Fruit fly (Drosophila melanogaster): Measurements from ENCODE around the gene CG34179.

DNA sequence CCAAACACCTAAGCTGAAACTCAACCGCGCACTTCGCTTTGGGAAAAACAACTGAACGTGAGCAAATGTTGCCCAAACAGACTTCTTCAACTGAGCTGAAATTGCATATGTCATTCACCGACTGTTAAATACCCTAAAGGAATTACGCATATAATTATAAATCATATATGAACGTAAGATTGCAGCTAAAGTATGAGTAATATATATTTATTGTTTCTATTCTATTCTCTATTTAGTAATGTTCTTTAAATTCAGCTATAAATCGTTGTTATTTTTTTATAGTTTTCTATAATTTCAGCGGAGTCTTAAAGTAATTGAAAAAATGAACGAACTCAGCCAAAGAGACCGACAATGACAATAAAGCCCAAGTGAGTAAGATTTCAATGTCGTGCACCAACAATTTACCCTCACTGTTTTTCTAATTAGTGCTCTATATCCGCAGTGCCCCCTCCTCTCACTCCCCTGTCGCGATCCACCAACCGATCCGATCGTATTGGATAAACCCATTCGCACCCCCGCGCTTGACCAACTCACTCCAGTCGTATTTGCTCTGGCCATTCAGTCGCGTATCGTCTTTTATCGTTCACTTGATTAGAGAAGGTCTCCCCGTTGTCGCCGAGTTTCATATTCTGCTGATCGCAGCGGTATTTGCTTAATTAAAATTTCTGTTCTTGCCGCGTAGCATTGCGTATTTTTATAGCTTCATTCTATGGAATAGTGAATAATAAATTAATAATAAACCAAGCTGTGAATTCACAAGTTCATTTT, 36.0 kb downstream of the CG34179 start, which contains the start of gene CG9098:
- no peak for TF ChIP-seq sage (GFP tag; optimal IDR thresholded peaks at IDR 0.05)
- TF ChIP-seq woc (GFP tag; optimal IDR thresholded peaks at IDR 0.05), result no peak
- TF ChIP-seq OdsH (GFP tag; optimal IDR thresholded peaks at IDR 0.05), result no peak
- TF ChIP-seq Myc (optimal IDR thresholded peaks at IDR 0.05), result no peak
- no peak for TF ChIP-seq br (GFP tag; optimal IDR thresholded peaks at IDR 0.05)
- TF ChIP-seq psq (GFP tag; optimal IDR thresholded peaks at IDR 0.05), result no peak
- no peak for TF ChIP-seq rgr (GFP tag; optimal IDR thresholded peaks at IDR 0.05)
- no peak for TF ChIP-seq Hr78 (GFP tag; optimal IDR thresholded peaks at IDR 0.05)
- TF ChIP-seq jim (GFP tag; optimal IDR thresholded peaks at IDR 0.05), result no peak

All from whole organism, wandering third instar larva.